Fruit fly (Drosophila melanogaster): ENCODE data around the gene Trf4-1.

Trf4-1 gene

dm6 chrX:8571936-8572335 is 11.8 kb downstream of the Trf4-1 start:
- TF ChIP-seq Sox102F (GFP tag; optimal IDR thresholded peaks at IDR 0.05) (no peak), CG11902 (GFP tag; optimal IDR thresholded peaks at IDR 0.05) (no peak), Gug (GFP tag; IDR thresholded peaks at IDR 0.05) (no peak), topi (GFP tag; optimal IDR thresholded peaks at IDR 0.05) (no peak), Hr38 (GFP tag; optimal IDR thresholded peaks at IDR 0.05) (no peak), Eip93F (GFP tag; optimal IDR thresholded peaks at IDR 0.05) (no peak), fkh (GFP tag; optimal IDR thresholded peaks at IDR 0.05) (no peak), spab (GFP tag; optimal IDR thresholded peaks at IDR 0.05) (no peak), CG6792 (GFP tag; optimal IDR thresholded peaks at IDR 0.05) (no peak), Hr4 (GFP tag; optimal IDR thresholded peaks at IDR 0.05) (no peak), CG6276 (GFP tag; optimal IDR thresholded peaks at IDR 0.05) (no peak), Blimp-1 (GFP tag; optimal IDR thresholded peaks at IDR 0.05) (no peak), CG34406 (GFP tag; optimal IDR thresholded peaks at IDR 0.05) (no peak), CG11762 (GFP tag; optimal IDR thresholded peaks at IDR 0.05; ENCODE audit: insufficient read depth) (no peak), Met (GFP tag; optimal IDR thresholded peaks at IDR 0.05) (no peak), CG9139 (GFP tag; optimal IDR thresholded peaks at IDR 0.05) (no peak), Eip78C (GFP tag) (no peak), fd59A (GFP tag; optimal IDR thresholded peaks at IDR 0.05) (no peak)

- TF ChIP-seq dac (GFP tag; optimal IDR thresholded peaks at IDR 0.05) = no peak
- no peak for TF ChIP-seq Eip75B (GFP tag; optimal IDR thresholded peaks at IDR 0.05)
- TF ChIP-seq CG11762 (GFP tag; optimal IDR thresholded peaks at IDR 0.05; ENCODE audit: insufficient read depth) = no peak
- TF ChIP-seq CG32006 (GFP tag; optimal IDR thresholded peaks at IDR 0.05) = no peak
- peak; percentile 80 for TF ChIP-seq svp (GFP tag)
- TF ChIP-seq vri (GFP tag; optimal IDR thresholded peaks at IDR 0.05) = peak; percentile 63
- TF ChIP-seq Lpt (GFP tag; optimal IDR thresholded peaks at IDR 0.05) = no peak
- TF ChIP-seq Hr4 (GFP tag; optimal IDR thresholded peaks at IDR 0.05) = no peak
- TF ChIP-seq CG8319 (GFP tag; optimal IDR thresholded peaks at IDR 0.05) = no peak
- peak; percentile 3 for TF ChIP-seq CG6276 (GFP tag; optimal IDR thresholded peaks at IDR 0.05)
- TF ChIP-seq fd59A (GFP tag; optimal IDR thresholded peaks at IDR 0.05) = no peak
- no peak for TF ChIP-seq fkh (GFP tag; optimal IDR thresholded peaks at IDR 0.05)
- peak; percentile 49 for TF ChIP-seq Met (GFP tag; optimal IDR thresholded peaks at IDR 0.05)
- no peak for TF ChIP-seq Ets96B (tag; optimal IDR thresholded peaks at IDR 0.05)
- peak; percentile 34 for TF ChIP-seq OdsH (GFP tag; optimal IDR thresholded peaks at IDR 0.05)
- TF ChIP-seq esn (GFP tag; optimal IDR thresholded peaks at IDR 0.05) = peak; percentile 42
- TF ChIP-seq CG9139 (GFP tag; optimal IDR thresholded peaks at IDR 0.05) = no peak
- TF ChIP-seq Ets21C (GFP tag; optimal IDR thresholded peaks at IDR 0.05) = peak; percentile 26
- no peak for TF ChIP-seq CG4318 (GFP tag; optimal IDR thresholded peaks at IDR 0.05)
- TF ChIP-seq CG3032 (tag; optimal IDR thresholded peaks at IDR 0.05) = no peak
- no peak for TF ChIP-seq CG11902 (GFP tag; optimal IDR thresholded peaks at IDR 0.05)
- TF ChIP-seq pdm3 (GFP tag; optimal IDR thresholded peaks at IDR 0.05) = no peak
- no peak for TF ChIP-seq Sox14 (GFP tag; optimal IDR thresholded peaks at IDR 0.05)
- TF ChIP-seq CG8119 (GFP tag; IDR thresholded peaks at IDR 0.05) = no peak
- no peak for TF ChIP-seq Gug (GFP tag; IDR thresholded peaks at IDR 0.05)
- TF ChIP-seq ss (GFP tag; optimal IDR thresholded peaks at IDR 0.05) = no peak
- peak; percentile 20 for TF ChIP-seq CG31627 (GFP tag; optimal IDR thresholded peaks at IDR 0.05)
- TF ChIP-seq CG1621 (tag; optimal IDR thresholded peaks at IDR 0.05) = no peak
- peak; percentile 19; the same call in 1 of the 3 replicates for TF ChIP-seq eg (GFP tag; IDR thresholded peaks at IDR 0.05)
- no peak for TF ChIP-seq Hr38 (GFP tag; optimal IDR thresholded peaks at IDR 0.05)
- no peak for TF ChIP-seq acj6 (GFP tag; optimal IDR thresholded peaks at IDR 0.05)
- no peak for TF ChIP-seq spab (GFP tag; optimal IDR thresholded peaks at IDR 0.05)
- TF ChIP-seq CG10631 (GFP tag; optimal IDR thresholded peaks at IDR 0.05) = peak; percentile 17
- TF ChIP-seq CG6854 (GFP tag; optimal IDR thresholded peaks at IDR 0.05) = no peak
- no peak for TF ChIP-seq dsx (GFP tag; optimal IDR thresholded peaks at IDR 0.05; ENCODE audit: poor library complexity, severe bottlenecking)
- TF ChIP-seq achi (GFP tag; optimal IDR thresholded peaks at IDR 0.05) = no peak
- TF ChIP-seq CG3919 (GFP tag; optimal IDR thresholded peaks at IDR 0.05) = peak; percentile 16
- TF ChIP-seq Hr39 (GFP tag; optimal IDR thresholded peaks at IDR 0.05) = peak; percentile 47
- TF ChIP-seq lz (GFP tag; optimal IDR thresholded peaks at IDR 0.05) = peak; percentile 36
- no peak for TF ChIP-seq CG6808 (GFP tag; optimal IDR thresholded peaks at IDR 0.05)
- no peak for TF ChIP-seq salr (GFP tag; optimal IDR thresholded peaks at IDR 0.05)
- TF ChIP-seq Blimp-1 (GFP tag; optimal IDR thresholded peaks at IDR 0.05) = no peak
Observed at dm6 chrX:8572939-8573594, 12.9 kb downstream of the Trf4-1 start, which contains the start of gene spirit. Gene spirit (minus strand): TSS chrX:8573593.
